Worm (Caenorhabditis elegans) whole organism, L4 larva: Measurements from ENCODE around the gene Y116A8B.1.
A peak's percentile ranks its signal among the peaks of the same experiment; 100 is the strongest.

Experiments used
- F10B5.3 ChIP-seq: sonication (generic microtip); optimal IDR thresholded peaks from 2 replicates; lab custom pipeline; 2016; ENCODE audit warnings: mild to moderate bottlenecking, missing genetic modification characterization, missing compliant biosample characterization
- F37D6.2 ChIP-seq: sonication (generic microtip); optimal IDR thresholded peaks from 2 replicates; lab custom pipeline; 2016; ENCODE audit warnings: mild to moderate bottlenecking, missing genetic modification characterization, missing compliant biosample characterization
- R02D3.7 ChIP-seq: fragments of 150-350 bp; sonication (generic microtip); optimal IDR thresholded peaks from 3 replicates; lab custom pipeline; 2014; ENCODE audit warnings: missing biosample characterization, missing genetic modification characterization
- T20F7.1 ChIP-seq: fragments of 200-800 bp; sonication (Bioruptor generic); optimal IDR thresholded peaks from 2 replicates; lab custom pipeline; 2018; ENCODE audit warnings: mild to moderate bottlenecking, missing genetic modification characterization, missing compliant biosample characterization
- Y5F2A.4 ChIP-seq: fragments of 200-800 bp; sonication (Bioruptor generic); optimal IDR thresholded peaks from 2 replicates; lab custom pipeline; 2018; ENCODE audit warnings: mild to moderate bottlenecking, missing genetic modification characterization, missing compliant biosample characterization
- ZK546.5 ChIP-seq, 2 experiments: sonication (generic microtip); optimal IDR thresholded peaks; 2 replicates each; lab custom pipeline; 2017; ENCODE audit warnings: missing biosample characterization in 2 of 2, missing genetic modification characterization in 2 of 2
- aha-1 ChIP-seq: fragments of 150-350 bp; peaks from one replicate; lab custom pipeline; 2014; ENCODE audit warnings: missing biosample characterization, missing genetic modification characterization
- attf-4 ChIP-seq: sonication (generic microtip); optimal IDR thresholded peaks from 3 replicates; lab custom pipeline; 2017; ENCODE audit warnings: missing biosample characterization, missing genetic modification characterization
- ceh-20 ChIP-seq: fragments of 200-800 bp; sonication (Bioruptor generic); IDR thresholded peaks from 2 replicates; pipeline ENCODE4 v1.3.6; 2022; ENCODE audit warnings: missing genetic modification reagents, missing genetic modification characterization, missing compliant biosample characterization
- ceh-44 ChIP-seq: fragments of 200-800 bp; sonication (Bioruptor generic); IDR thresholded peaks from 2 replicates; pipeline ENCODE4 v1.3.6; 2022; ENCODE audit warnings: missing genetic modification reagents, missing genetic modification characterization, missing compliant biosample characterization
- ceh-62 ChIP-seq: sonication (generic microtip); optimal IDR thresholded peaks from 2 replicates; lab custom pipeline; 2017; ENCODE audit warnings: missing biosample characterization, missing genetic modification characterization
- ces-1 ChIP-seq: fragments of 150-350 bp; sonication (generic microtip); optimal IDR thresholded peaks from 4 replicates; lab custom pipeline; 2014; ENCODE audit warnings: missing biosample characterization, missing genetic modification reagents, missing genetic modification characterization
- cey-2 ChIP-seq: sonication (generic microtip); optimal IDR thresholded peaks from 3 replicates; lab custom pipeline; 2017; ENCODE audit warnings: missing genetic modification characterization, mild to moderate bottlenecking, missing compliant biosample characterization, antibody characterized with exemption, borderline replicate concordance; ENCODE audit not compliant: insufficient read depth
- ctbp-1 ChIP-seq: fragments of 200-800 bp; sonication (Bioruptor generic); IDR thresholded peaks from 2 replicates; pipeline ENCODE4 v1.3.6; 2022; ENCODE audit warnings: missing genetic modification reagents, missing genetic modification characterization, missing compliant biosample characterization
- daf-16 ChIP-seq, 3 experiments: sonication (generic microtip); optimal IDR thresholded peaks; 2 replicates each; lab custom pipeline; 2016 to 2017; ENCODE audit warnings: missing genetic modification characterization in 3 of 3, missing genetic modification reagents in 3 of 3, mild to moderate bottlenecking in 2 of 3, missing compliant biosample characterization in 2 of 3, missing biosample characterization in 1 of 3, moderate library complexity in 1 of 3
- daf-19 ChIP-seq: fragments of 200-800 bp; sonication (Bioruptor generic); conservative IDR thresholded peaks from 2 replicates; pipeline ENCODE4 v1.3.6; 2022; ENCODE audit warnings: missing genetic modification characterization, missing compliant biosample characterization
- dmd-6 ChIP-seq: fragments of 200-800 bp; sonication (Bioruptor generic); IDR thresholded peaks from 2 replicates; pipeline ENCODE4 v1.3.6; 2022; ENCODE audit warnings: missing genetic modification reagents, missing genetic modification characterization, missing compliant biosample characterization
- dmd-9 ChIP-seq: fragments of 200-800 bp; sonication (Bioruptor generic); IDR thresholded peaks from 2 replicates; pipeline ENCODE4 v1.3.6; 2022; ENCODE audit warnings: missing genetic modification reagents, missing genetic modification characterization, missing compliant biosample characterization
- dpl-1 ChIP-seq: fragments of 150-350 bp; optimal IDR thresholded peaks from 2 replicates; lab custom pipeline; 2014; ENCODE audit warnings: missing biosample characterization, missing genetic modification reagents, missing genetic modification characterization
- fkh-10 ChIP-seq: fragments of 150-350 bp; optimal IDR thresholded peaks from 2 replicates; lab custom pipeline; 2014; ENCODE audit warnings: missing biosample characterization, missing genetic modification reagents, missing genetic modification characterization
- hif-1 ChIP-seq, 2 experiments: sonication (generic microtip); optimal IDR thresholded peaks; 2 replicates each; lab custom pipeline; 2016 to 2017; ENCODE audit warnings: missing compliant biosample characterization in 2 of 2, missing genetic modification characterization in 2 of 2, missing genetic modification reagents in 2 of 2, missing genotype in 2 of 2, mild to moderate bottlenecking in 1 of 2
- hlh-11 ChIP-seq: fragments of 200-800 bp; sonication (Bioruptor generic); optimal IDR thresholded peaks from 2 replicates; lab custom pipeline; 2018; ENCODE audit warnings: mild to moderate bottlenecking, missing genetic modification characterization, missing compliant biosample characterization
- hlh-30 ChIP-seq: sonication (generic microtip); optimal IDR thresholded peaks from 2 replicates; lab custom pipeline; 2017; ENCODE audit warnings: antibody characterized with exemption, mild to moderate bottlenecking, missing genetic modification characterization, missing compliant biosample characterization; ENCODE audit not compliant: insufficient read depth
- lim-7 ChIP-seq: fragments of 200-800 bp; sonication (Bioruptor generic); IDR thresholded peaks from 2 replicates; pipeline ENCODE4 v1.3.6; 2022; ENCODE audit warnings: missing genetic modification characterization, missing compliant biosample characterization
- lin-1 ChIP-seq: fragments of 200-800 bp; sonication (Bioruptor generic); IDR thresholded peaks from 2 replicates; pipeline ENCODE4 v1.3.6; 2022; ENCODE audit warnings: missing genetic modification reagents, missing genetic modification characterization, missing compliant biosample characterization
- madf-5 ChIP-seq, 2 experiments: fragments of 200-800 bp; sonication (Bioruptor generic); IDR thresholded peaks; 2 replicates each; pipeline ENCODE4 v1.3.6; 2022; ENCODE audit warnings: missing compliant biosample characterization in 2 of 2, missing genetic modification characterization in 2 of 2
- mep-1 ChIP-seq: fragments of 150-350 bp; sonication (generic microtip); optimal IDR thresholded peaks from 3 replicates; lab custom pipeline; 2014; ENCODE audit warnings: missing biosample characterization, missing genetic modification characterization
- mxl-2 ChIP-seq: fragments of 200-800 bp; sonication (Bioruptor generic); conservative IDR thresholded peaks from 2 replicates; pipeline ENCODE4 v1.3.6; 2022; ENCODE audit warnings: missing genetic modification reagents, missing genetic modification characterization, missing compliant biosample characterization
- nhr-10 ChIP-seq: fragments of 150-350 bp; optimal IDR thresholded peaks from 2 replicates; lab custom pipeline; 2014; ENCODE audit warnings: missing biosample characterization, missing genetic modification characterization
- nhr-11 ChIP-seq: fragments of 150-350 bp; optimal IDR thresholded peaks from 2 replicates; lab custom pipeline; 2014; ENCODE audit warnings: missing biosample characterization, missing genetic modification characterization
- nhr-237 ChIP-seq: sonication (generic microtip); optimal IDR thresholded peaks from 2 replicates; lab custom pipeline; 2017; ENCODE audit warnings: missing biosample characterization, missing genetic modification characterization
- nhr-41 ChIP-seq: fragments of 200-800 bp; sonication (Bioruptor generic); IDR thresholded peaks from 2 replicates; pipeline ENCODE4 v1.3.6; 2022; ENCODE audit warnings: missing genetic modification reagents, missing genetic modification characterization, missing compliant biosample characterization
- nhr-42 ChIP-seq: fragments of 200-800 bp; sonication (Bioruptor generic); IDR thresholded peaks from 2 replicates; pipeline ENCODE4 v1.3.6; 2022; ENCODE audit warnings: missing genetic modification characterization, missing compliant biosample characterization
- pha-4 ChIP-seq, 2 experiments: fragments of 150-350 bp in 1 of 2; fragments of 200-800 bp in 1 of 2; sonication (Bioruptor generic) in 1 of 2; IDR thresholded peaks in 1 of 2; optimal IDR thresholded peaks in 1 of 2; 2 replicates each; pipeline versions ENCODE4 v1.3.6 to Lab custom; 2014 to 2022; ENCODE audit warnings: missing genetic modification characterization in 2 of 2, missing genetic modification reagents in 2 of 2, missing biosample characterization in 1 of 2, missing compliant biosample characterization in 1 of 2
- php-3 ChIP-seq: fragments of 200-800 bp; sonication (Bioruptor generic); IDR thresholded peaks from 2 replicates; pipeline ENCODE4 v1.3.6; 2022; ENCODE audit warnings: missing genetic modification reagents, missing genetic modification characterization, missing compliant biosample characterization
- pqm-1 ChIP-seq: sonication (generic microtip); optimal IDR thresholded peaks from 2 replicates; lab custom pipeline; 2017; ENCODE audit warnings: missing biosample characterization, missing genetic modification characterization
- rbr-2 ChIP-seq: sonication (generic microtip); optimal IDR thresholded peaks from 2 replicates; lab custom pipeline; 2016; ENCODE audit warnings: missing genotype, missing genetic modification characterization, missing compliant biosample characterization
- sdz-12 ChIP-seq: fragments of 200-800 bp; sonication (Bioruptor generic); optimal IDR thresholded peaks from 2 replicates; lab custom pipeline; 2018; ENCODE audit warnings: mild to moderate bottlenecking, missing genetic modification characterization, missing compliant biosample characterization
- skn-1 ChIP-seq: fragments of 150-350 bp; optimal IDR thresholded peaks from 2 replicates; lab custom pipeline; 2014; ENCODE audit warnings: missing biosample characterization, missing genetic modification characterization
- snpc-1.2 ChIP-seq: fragments of 200-800 bp; sonication (Bioruptor generic); IDR thresholded peaks from 2 replicates; pipeline ENCODE4 v1.3.6; 2022; ENCODE audit warnings: missing genetic modification reagents, missing genetic modification characterization, missing compliant biosample characterization
- spr-1 ChIP-seq: sonication (generic microtip); optimal IDR thresholded peaks from 2 replicates; lab custom pipeline; 2016; ENCODE audit warnings: mild to moderate bottlenecking, missing genetic modification characterization, missing compliant biosample characterization
- spr-3 ChIP-seq: fragments of 200-800 bp; sonication (Bioruptor generic); optimal IDR thresholded peaks from 2 replicates; lab custom pipeline; 2018; ENCODE audit warnings: mild to moderate bottlenecking, missing genetic modification characterization, missing compliant biosample characterization
- tra-1 ChIP-seq: fragments of 200-800 bp; sonication (Bioruptor generic); IDR thresholded peaks from 2 replicates; pipeline ENCODE4 v1.3.6; 2022; ENCODE audit warnings: missing genetic modification reagents, missing genetic modification characterization, missing compliant biosample characterization
- unc-62 ChIP-seq, 3 experiments: fragments of 150-350 bp in 1 of 3; sonication (generic microtip); optimal IDR thresholded peaks in 2 of 3; peaks in 1 of 3; 1 replicate in 1 of 3; 2 replicates in 2 of 3; lab custom pipeline; 2014 to 2017; ENCODE audit warnings: missing biosample characterization in 3 of 3, missing genetic modification characterization in 3 of 3, missing genetic modification reagents in 3 of 3, missing genotype in 1 of 3
- ztf-11 ChIP-seq: fragments of 150-350 bp; optimal IDR thresholded peaks from 2 replicates; lab custom pipeline; 2014; ENCODE audit warnings: missing biosample characterization, missing genetic modification characterization

Y116A8B.1 gene

DNA sequence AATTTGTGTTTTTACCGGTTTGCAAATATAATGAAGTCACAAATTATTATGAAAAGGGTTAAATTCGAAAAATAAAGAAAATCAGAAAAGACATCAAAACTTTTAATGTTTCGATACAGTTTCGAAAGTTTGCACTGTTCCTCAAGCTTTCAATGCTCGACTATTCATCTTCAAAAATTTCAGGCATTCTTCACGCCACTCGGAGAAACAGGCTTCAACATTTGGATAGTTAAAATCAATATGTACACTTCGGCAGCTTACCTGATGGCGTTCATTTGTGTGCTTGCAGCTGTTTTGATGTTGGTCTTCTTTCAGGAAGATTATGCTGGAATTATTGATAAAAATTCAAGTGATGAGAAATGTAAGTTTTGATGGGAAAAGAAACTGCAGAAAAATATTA lies 31.0 kb downstream of the Y116A8B.1 start:
- peak in 1 of 2 experiments; percentile 46 for TF ChIP-seq unc-62 (GFP tag; optimal IDR thresholded peaks at IDR 0.05 in 1 of 2; lab: Kevin White, UChicago)
- no peak for TF ChIP-seq unc-62 (tag; optimal IDR thresholded peaks at IDR 0.05; lab: Kevin White, UChicago)
- no peak for TF ChIP-seq madf-5 (GFP tag; IDR thresholded peaks at IDR 0.05; lab: Robert Waterston, UW)
- TF ChIP-seq aha-1 (tag; lab: Kevin White, UChicago), result peak; percentile 95
- no peak for TF ChIP-seq rbr-2

DNA sequence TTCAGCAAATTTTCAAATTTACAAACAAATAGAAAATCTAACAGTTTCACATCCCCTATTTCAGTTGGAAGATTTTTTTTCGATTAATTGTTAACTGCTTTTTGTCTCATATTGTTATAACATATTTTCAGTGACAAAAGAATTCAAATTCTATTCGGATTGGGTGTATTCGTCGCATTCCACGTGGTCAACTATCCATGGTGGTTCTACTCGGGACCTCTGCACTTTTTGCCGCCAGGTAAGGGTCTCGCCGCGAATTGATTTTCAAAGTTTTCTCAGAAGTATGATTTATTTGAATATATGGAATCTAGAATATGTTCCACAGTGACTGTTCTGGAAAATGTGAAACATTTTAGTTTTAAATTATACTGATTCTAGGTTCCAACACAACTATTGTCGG lies 32.4 kb downstream of the Y116A8B.1 start:
- TF ChIP-seq spr-3 (GFP tag; lab: Kevin White, UChicago) (no peak), hlh-11 (tag; lab: Kevin White, UChicago) (no peak), daf-16 (GFP tag; optimal IDR thresholded peaks at IDR 0.05; lab: Kevin White, UChicago) (no peak), daf-16 (tag; optimal IDR thresholded peaks at IDR 0.05; lab: Kevin White, UChicago) (no peak), skn-1 (tag; lab: Kevin White, UChicago) (no peak), R02D3.7 (no peak), cey-2 (tag; lab: Kevin White, UChicago) (no peak), sdz-12 (GFP tag; lab: Kevin White, UChicago) (no peak), unc-62 (GFP tag; optimal IDR thresholded peaks at IDR 0.05 in 1 of 2; lab: Kevin White, UChicago) (peak in 1 of 2 experiments; percentile 95), unc-62 (tag; optimal IDR thresholded peaks at IDR 0.05; lab: Kevin White, UChicago) (no peak)

DNA sequence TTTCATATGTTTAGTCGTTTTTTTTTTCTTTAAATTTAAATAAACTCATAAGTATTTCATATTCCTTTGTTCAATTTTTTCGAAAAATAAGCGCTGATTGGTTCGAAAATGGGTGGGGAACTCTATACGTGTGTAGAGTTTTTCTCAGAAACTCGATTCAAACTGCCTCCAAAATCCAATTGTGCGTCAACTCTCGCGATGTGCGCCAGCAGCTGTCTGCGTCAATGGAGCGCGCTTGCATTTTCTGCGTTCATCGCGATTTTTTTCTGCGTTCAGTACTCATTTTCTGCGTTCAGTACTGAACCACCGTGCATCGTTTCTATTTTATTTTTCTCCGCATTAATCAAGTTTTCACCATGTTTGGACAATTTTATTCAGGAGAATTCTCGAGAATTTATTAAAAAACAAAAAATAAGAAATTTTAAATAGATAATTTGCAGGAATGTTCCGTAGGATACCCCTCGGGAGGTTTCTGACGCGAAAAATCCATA lies 33.6 kb downstream of the Y116A8B.1 start, which contains the start of gene eelo-2:
Gene eelo-2, plus strand, starts transcription at position 441 of the 491 bp plus-strand sequence.
- peak; percentile 85; the same call in 1 of the 2 replicates for TF ChIP-seq daf-19 (GFP tag; lab: Robert Waterston, UW)
- TF ChIP-seq nhr-11 (tag; lab: Kevin White, UChicago), result peak; percentile 97
- peak; percentile 99 for TF ChIP-seq snpc-1.2 (GFP tag; lab: Robert Waterston, UW)
- TF ChIP-seq ceh-44 (GFP tag; lab: Robert Waterston, UW), result peak; percentile 87
- peak; percentile 92 for TF ChIP-seq ctbp-1 (GFP tag; lab: Robert Waterston, UW)
- peak; percentile 93 for TF ChIP-seq hlh-30 (tag; lab: Kevin White, UChicago)
- TF ChIP-seq dmd-6, result peak; percentile 97
- TF ChIP-seq hlh-11 (tag; lab: Kevin White, UChicago), result peak; percentile 97
- no peak for TF ChIP-seq lim-7 (GFP tag; lab: Robert Waterston, UW)
- peak; percentile 71 for TF ChIP-seq nhr-10 (tag; lab: Kevin White, UChicago)
- peak; percentile 97 for TF ChIP-seq fkh-10 (GFP tag; lab: Kevin White, UChicago)
- no peak for TF ChIP-seq ztf-11 (tag; lab: Kevin White, UChicago)
- TF ChIP-seq lin-1 (GFP tag; lab: Robert Waterston, UW), result peak; percentile 97
- TF ChIP-seq Y5F2A.4 (GFP tag; lab: Kevin White, UChicago), result peak; percentile 78
- TF ChIP-seq spr-1 (tag; lab: Kevin White, UChicago), result peak; percentile 96
- peak; percentile 94 for TF ChIP-seq tra-1 (GFP tag; lab: Robert Waterston, UW)
- TF ChIP-seq attf-4, result no peak
- TF ChIP-seq mxl-2 (GFP tag; lab: Robert Waterston, UW), result peak; percentile 86
- TF ChIP-seq pqm-1 (tag; lab: Kevin White, UChicago), result peak; percentile 63
- TF ChIP-seq madf-5 (GFP tag; IDR thresholded peaks at IDR 0.05; lab: Robert Waterston, UW), result peak; percentile 57 to 74; a peak in 2 of 4 replicates
- peak; percentile 14 for TF ChIP-seq ceh-62 (tag; lab: Kevin White, UChicago)
- peak; percentile 95 for TF ChIP-seq pha-4 (GFP tag; IDR thresholded peaks at IDR 0.05; lab: Robert Waterston, UW)
- TF ChIP-seq pha-4 (tag; optimal IDR thresholded peaks at IDR 0.05; lab: Kevin White, UChicago), result peak; percentile 6
- TF ChIP-seq nhr-42 (GFP tag; lab: Robert Waterston, UW), result peak; percentile 96
- peak in 1 of 2 experiments; percentile 79 for TF ChIP-seq ZK546.5 (tag; optimal IDR thresholded peaks at IDR 0.05; lab: Kevin White, UChicago)
- peak; percentile 96 for TF ChIP-seq ceh-20 (GFP tag; lab: Robert Waterston, UW)
- TF ChIP-seq aha-1 (tag; lab: Kevin White, UChicago), result peak; percentile 99
- TF ChIP-seq F10B5.3 (tag; lab: Kevin White, UChicago), result peak; percentile 93
- TF ChIP-seq nhr-237 (tag; lab: Kevin White, UChicago), result peak; percentile 54
- peak; percentile 96 for TF ChIP-seq dmd-9 (GFP tag; lab: Robert Waterston, UW)
- TF ChIP-seq ces-1 (GFP tag; lab: Kevin White, UChicago), result peak; percentile 34
- TF ChIP-seq hif-1 (tag; optimal IDR thresholded peaks at IDR 0.05; lab: Kevin White, UChicago), result peak; percentile 74 to 91
- TF ChIP-seq php-3, result peak; percentile 89
- TF ChIP-seq mep-1, result peak; percentile 99
- TF ChIP-seq T20F7.1 (GFP tag; lab: Kevin White, UChicago), result no peak
- peak; percentile 96 for TF ChIP-seq F37D6.2 (tag; lab: Kevin White, UChicago)
- TF ChIP-seq dpl-1 (GFP tag; lab: Kevin White, UChicago), result peak; percentile 100
- TF ChIP-seq nhr-41 (GFP tag; lab: Robert Waterston, UW), result peak; percentile 90
